Fruit fly (Drosophila melanogaster): ENCODE measurements around the gene Larp7.
A peak's percentile ranks its signal among the peaks of the same experiment; 100 is the strongest.

The Larp7 gene

DNA sequence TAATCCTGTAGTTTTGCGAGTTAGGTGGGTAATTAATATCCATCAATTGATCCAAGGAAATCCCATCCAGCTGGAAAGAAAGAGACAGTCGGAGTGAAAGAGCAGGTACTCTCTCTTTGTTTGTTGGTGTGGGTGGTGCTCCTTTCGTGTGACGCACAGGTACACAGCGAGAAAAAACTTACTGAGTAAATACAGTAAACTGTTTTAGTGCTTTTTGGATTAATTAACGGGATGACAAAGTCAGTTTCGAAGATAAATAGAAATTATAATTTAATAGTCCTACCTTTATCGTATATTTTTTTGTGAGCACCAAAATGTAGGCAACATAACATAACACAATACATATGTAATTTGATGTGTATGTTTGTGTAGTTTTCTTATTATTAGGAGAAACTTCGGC lies 4.4 kb downstream of the Larp7 start:
- TF ChIP-seq Ets98B (GFP tag; IDR thresholded peaks at IDR 0.05) (peak; percentile 33; the same call in 1 of the 2 replicates), CG12605 (GFP tag; IDR thresholded peaks at IDR 0.05) (peak; percentile 64), D1 (tag; optimal IDR thresholded peaks at IDR 0.05) (no peak), CG10348 (GFP tag; IDR thresholded peaks at IDR 0.05) (no peak), Snoo (tag; optimal IDR thresholded peaks at IDR 0.05) (no peak), fd96Ca (GFP tag; IDR thresholded peaks at IDR 0.05) (no peak), CG15710 (tag; optimal IDR thresholded peaks at IDR 0.05) (peak; percentile 52), CG8301 (tag; optimal IDR thresholded peaks at IDR 0.05) (peak; percentile 58), CG8159 (tag; optimal IDR thresholded peaks at IDR 0.05) (peak; percentile 58), CG9948 (tag; optimal IDR thresholded peaks at IDR 0.05) (peak; percentile 31), CG34367 (tag; optimal IDR thresholded peaks at IDR 0.05) (peak; percentile 36), CG17806 (tag; optimal IDR thresholded peaks at IDR 0.05) (peak; percentile 53), CG13204 (GFP tag; optimal IDR thresholded peaks at IDR 0.05) (no peak), Pif1A (GFP tag; optimal IDR thresholded peaks at IDR 0.05) (no peak), CG32121 (GFP tag; IDR thresholded peaks at IDR 0.05) (no peak), EcR (GFP tag; optimal IDR thresholded peaks at IDR 0.05) (no peak), Pif1B (GFP tag; optimal IDR thresholded peaks at IDR 0.05) (peak; percentile 29), CG4496 (GFP tag; IDR thresholded peaks at IDR 0.05) (peak; percentile 65; the same call in 2 of the 3 replicates), CG14655 (GFP tag; optimal IDR thresholded peaks at IDR 0.05) (no peak), rn (GFP tag; IDR thresholded peaks at IDR 0.05) (no peak), gl (tag; optimal IDR thresholded peaks at IDR 0.05) (no peak)

dm6 chrX:9250161-9250831 lies 6.7 kb downstream of the Larp7 start, which contains the start of gene CG17754:
TSS of gene CG17754 (plus strand) at chrX:9250420.
- TF ChIP-seq fd96Ca (GFP tag; IDR thresholded peaks at IDR 0.05) (0 out of 3 replicates have a peak, but pooled peaks have one; percentile 41), D1 (tag; optimal IDR thresholded peaks at IDR 0.05) (no peak), CG4496 (GFP tag; IDR thresholded peaks at IDR 0.05) (peak; percentile 61)

dm6 chrX:9251212-9251877 lies 7.7 kb downstream of the Larp7 start:
- peak; percentile 64 for TF ChIP-seq CG14655 (GFP tag; optimal IDR thresholded peaks at IDR 0.05)
- peak; percentile 6 for TF ChIP-seq gl (tag; optimal IDR thresholded peaks at IDR 0.05)
- no peak for TF ChIP-seq Snoo (tag; optimal IDR thresholded peaks at IDR 0.05)
- peak; percentile 56; the same call in 1 of the 2 replicates for TF ChIP-seq CG12605 (GFP tag; IDR thresholded peaks at IDR 0.05)
- TF ChIP-seq fd96Ca (GFP tag; IDR thresholded peaks at IDR 0.05), result peak; percentile 76
- TF ChIP-seq D1 (tag; optimal IDR thresholded peaks at IDR 0.05), result no peak
- peak; percentile 77 for TF ChIP-seq CG32121 (GFP tag; IDR thresholded peaks at IDR 0.05)
- no peak for TF ChIP-seq Pif1B (GFP tag; optimal IDR thresholded peaks at IDR 0.05)
- peak; percentile 43 for TF ChIP-seq CG15710 (tag; optimal IDR thresholded peaks at IDR 0.05)
- peak; percentile 79 for TF ChIP-seq EcR (GFP tag; optimal IDR thresholded peaks at IDR 0.05)
- TF ChIP-seq CG8301 (tag; optimal IDR thresholded peaks at IDR 0.05), result peak; percentile 51
- TF ChIP-seq Ets98B (GFP tag; IDR thresholded peaks at IDR 0.05), result peak; percentile 63
- TF ChIP-seq rn (GFP tag; IDR thresholded peaks at IDR 0.05), result 0 out of 2 replicates have a peak, but pooled peaks have one; percentile 21
- TF ChIP-seq CG34367 (tag; optimal IDR thresholded peaks at IDR 0.05), result peak; percentile 55
- TF ChIP-seq CG17806 (tag; optimal IDR thresholded peaks at IDR 0.05), result peak; percentile 48
- peak; percentile 60 for TF ChIP-seq Pif1A (GFP tag; optimal IDR thresholded peaks at IDR 0.05)
- peak; percentile 13 for TF ChIP-seq CG9948 (tag; optimal IDR thresholded peaks at IDR 0.05)
- TF ChIP-seq CG4496 (GFP tag; IDR thresholded peaks at IDR 0.05), result peak; percentile 72
- TF ChIP-seq CG10348 (GFP tag; IDR thresholded peaks at IDR 0.05), result no peak
- TF ChIP-seq CG8159 (tag; optimal IDR thresholded peaks at IDR 0.05), result peak; percentile 63
- TF ChIP-seq CG13204 (GFP tag; optimal IDR thresholded peaks at IDR 0.05), result no peak

- peak; percentile 18 for TF ChIP-seq CG9948 (tag; optimal IDR thresholded peaks at IDR 0.05)
- TF ChIP-seq CG34367 (tag; optimal IDR thresholded peaks at IDR 0.05), result peak; percentile 0
- TF ChIP-seq CG4496 (GFP tag; IDR thresholded peaks at IDR 0.05), result peak; percentile 65
- TF ChIP-seq CG32121 (GFP tag; IDR thresholded peaks at IDR 0.05), result peak; percentile 49; the same call in 1 of the 2 replicates
- no peak for TF ChIP-seq CG15710 (tag; optimal IDR thresholded peaks at IDR 0.05)
- peak; percentile 34 for TF ChIP-seq CG12605 (GFP tag; IDR thresholded peaks at IDR 0.05)
- TF ChIP-seq Pif1B (GFP tag; optimal IDR thresholded peaks at IDR 0.05), result no peak
- TF ChIP-seq rn (GFP tag; IDR thresholded peaks at IDR 0.05), result no peak
- TF ChIP-seq D1 (tag; optimal IDR thresholded peaks at IDR 0.05), result no peak
- TF ChIP-seq Snoo (tag; optimal IDR thresholded peaks at IDR 0.05), result no peak
- TF ChIP-seq CG13204 (GFP tag; optimal IDR thresholded peaks at IDR 0.05), result no peak
- peak; percentile 40; the same call in 1 of the 2 replicates for TF ChIP-seq Ets98B (GFP tag; IDR thresholded peaks at IDR 0.05)
- no peak for TF ChIP-seq gl (tag; optimal IDR thresholded peaks at IDR 0.05)
- TF ChIP-seq EcR (GFP tag; optimal IDR thresholded peaks at IDR 0.05), result peak; percentile 60
- no peak for TF ChIP-seq CG8301 (tag; optimal IDR thresholded peaks at IDR 0.05)
- TF ChIP-seq CG17806 (tag; optimal IDR thresholded peaks at IDR 0.05), result no peak
- TF ChIP-seq CG14655 (GFP tag; optimal IDR thresholded peaks at IDR 0.05), result no peak
- TF ChIP-seq Pif1A (GFP tag; optimal IDR thresholded peaks at IDR 0.05), result no peak
- TF ChIP-seq fd96Ca (GFP tag; IDR thresholded peaks at IDR 0.05), result peak; percentile 55; the same call in 1 of the 3 replicates
- no peak for TF ChIP-seq CG8159 (tag; optimal IDR thresholded peaks at IDR 0.05)
- no peak for TF ChIP-seq CG10348 (GFP tag; IDR thresholded peaks at IDR 0.05)
Measured at dm6 chrX:9252051-9252708, 8.6 kb downstream of the Larp7 start.

DNA sequence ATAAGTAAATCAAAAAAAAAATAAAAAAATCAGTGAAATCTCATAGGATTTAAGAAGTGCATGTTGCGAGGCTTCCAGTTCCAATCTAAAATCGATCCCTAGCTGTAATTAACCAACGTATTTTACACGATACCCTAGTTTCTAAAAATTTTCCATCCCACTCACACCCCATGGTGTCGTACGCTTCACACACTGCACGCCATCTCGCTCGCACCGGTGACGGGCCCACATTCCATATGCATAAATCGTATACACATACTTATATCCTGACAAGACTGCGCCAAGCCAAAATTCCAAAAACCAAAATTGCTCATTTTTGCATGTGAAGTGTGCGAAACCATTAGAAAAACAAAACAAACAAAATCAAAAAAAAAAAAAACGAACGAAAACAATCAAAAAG lies 11.4 kb downstream of the Larp7 start:
- TF ChIP-seq CG8159 (tag; optimal IDR thresholded peaks at IDR 0.05) (no peak), D1 (tag; optimal IDR thresholded peaks at IDR 0.05) (no peak), Pif1A (GFP tag; optimal IDR thresholded peaks at IDR 0.05) (no peak), CG13204 (GFP tag; optimal IDR thresholded peaks at IDR 0.05) (no peak), CG14655 (GFP tag; optimal IDR thresholded peaks at IDR 0.05) (no peak), CG12605 (GFP tag; IDR thresholded peaks at IDR 0.05) (no peak), CG8301 (tag; optimal IDR thresholded peaks at IDR 0.05) (no peak)
